Worm (Caenorhabditis elegans): ENCODE data around the gene col-164.

DNA sequence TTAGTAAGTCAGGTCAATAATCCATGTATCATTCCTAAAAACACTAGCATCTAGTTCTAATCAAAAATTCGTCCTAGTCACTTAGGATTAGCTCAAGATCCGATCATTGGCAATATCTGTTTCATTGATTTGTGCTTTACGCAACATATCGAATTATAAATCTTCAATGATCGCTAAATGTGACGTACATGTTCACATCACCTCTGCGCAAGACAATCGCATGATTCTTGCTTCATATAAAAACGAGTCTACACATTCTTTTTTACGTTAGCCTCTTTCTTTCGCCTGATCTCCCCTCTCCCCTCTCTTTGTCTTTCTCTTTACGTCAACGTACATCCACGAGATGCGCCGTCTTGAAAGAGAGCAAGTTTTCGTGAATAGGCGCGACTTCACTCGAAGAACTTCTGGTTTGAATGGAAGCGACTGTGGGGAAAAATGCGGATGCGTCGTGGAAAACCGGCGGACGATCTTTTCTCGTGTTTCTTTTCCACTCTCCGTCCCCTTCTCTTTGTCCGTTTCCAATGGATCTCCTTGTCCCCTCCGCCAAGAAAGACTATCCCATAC is 23.1 kb downstream of the col-164 start:
- TF ChIP-seq elt-3 (tag; optimal IDR thresholded peaks at IDR 0.05) (no peak), unc-62 (GFP tag; optimal IDR thresholded peaks at IDR 0.05) (no peak), pha-4 (tag; optimal IDR thresholded peaks at IDR 0.05) (no peak), ces-1 (GFP tag; optimal IDR thresholded peaks at IDR 0.05) (no peak), sptf-1 (tag; optimal IDR thresholded peaks at IDR 0.05) (no peak), sem-2 (GFP tag; optimal IDR thresholded peaks at IDR 0.05) (no peak), nhr-237 (tag; optimal IDR thresholded peaks at IDR 0.05) (no peak)

Measured in whole organism, mixed stage, embryonic.